Worm (Caenorhabditis elegans): ENCODE data around the gene M106.8.

Gene M106.8

ce11 chrII:10840067-10840466 is 3.4 kb downstream of the M106.8 start:
- no peak for TF ChIP-seq nhr-11 (tag; optimal IDR thresholded peaks at IDR 0.05)
- peak; percentile 36 for TF ChIP-seq unc-42 (tag; optimal IDR thresholded peaks at IDR 0.05)
- peak; percentile 77 for TF ChIP-seq dve-1 (tag; optimal IDR thresholded peaks at IDR 0.05)
- TF ChIP-seq C08G9.2 (tag; optimal IDR thresholded peaks at IDR 0.05) = peak; percentile 73
- TF ChIP-seq C38D4.7 (GFP tag; optimal IDR thresholded peaks at IDR 0.05) = peak; percentile 83
- peak; percentile 77 for TF ChIP-seq odd-2 (tag; optimal IDR thresholded peaks at IDR 0.05)
- TF ChIP-seq ceh-19 (GFP tag; optimal IDR thresholded peaks at IDR 0.05) = peak; percentile 92
- peak; percentile 91 for TF ChIP-seq che-1 (tag; optimal IDR thresholded peaks at IDR 0.05)
- peak; percentile 58 for TF ChIP-seq rnt-1 (tag; optimal IDR thresholded peaks at IDR 0.05)
- peak; percentile 77 for TF ChIP-seq ahr-1 (tag; optimal IDR thresholded peaks at IDR 0.05)
- no peak for TF ChIP-seq pax-1 (tag; optimal IDR thresholded peaks at IDR 0.05)
- TF ChIP-seq ceh-14 (tag; optimal IDR thresholded peaks at IDR 0.05) = peak; percentile 58
- TF ChIP-seq syd-9 (tag; optimal IDR thresholded peaks at IDR 0.05) = peak; percentile 87
- peak; percentile 75 for TF ChIP-seq ref-2 (tag; optimal IDR thresholded peaks at IDR 0.05)
- peak; percentile 91 for TF ChIP-seq ztf-16 (tag; optimal IDR thresholded peaks at IDR 0.05)
- TF ChIP-seq unc-86 (tag; optimal IDR thresholded peaks at IDR 0.05) = peak; percentile 91
- TF ChIP-seq unc-3 (GFP tag; conservative IDR thresholded peaks at IDR 0.05) = peak; percentile 77
- TF ChIP-seq unc-3 (tag; optimal IDR thresholded peaks at IDR 0.05) = peak; percentile 84
- peak; percentile 82 for TF ChIP-seq sox-2 (GFP tag; IDR thresholded peaks at IDR 0.05)
- TF ChIP-seq Y22D7AL.16 (tag; optimal IDR thresholded peaks at IDR 0.05) = peak; percentile 81
- TF ChIP-seq sox-4 (tag; optimal IDR thresholded peaks at IDR 0.05) = peak; percentile 88
- peak; percentile 69 for TF ChIP-seq hlh-8 (tag; optimal IDR thresholded peaks at IDR 0.05)
- TF ChIP-seq elt-2 (tag; optimal IDR thresholded peaks at IDR 0.05) = peak; percentile 94
- peak; percentile 73 for TF ChIP-seq fax-1 (tag; optimal IDR thresholded peaks at IDR 0.05)
- peak; percentile 86 for TF ChIP-seq T23F11.4 (GFP tag; optimal IDR thresholded peaks at IDR 0.05)
- TF ChIP-seq madf-2 (tag; optimal IDR thresholded peaks at IDR 0.05) = peak; percentile 83
- TF ChIP-seq ceh-31 (tag; optimal IDR thresholded peaks at IDR 0.05) = peak; percentile 69
- TF ChIP-seq hlh-13 (GFP tag; optimal IDR thresholded peaks at IDR 0.05) = peak; percentile 89
- TF ChIP-seq fkh-6 (tag; optimal IDR thresholded peaks at IDR 0.05) = peak; percentile 84
- TF ChIP-seq pha-4 (tag; optimal IDR thresholded peaks at IDR 0.05) = no peak
- peak; percentile 83 for TF ChIP-seq K02D7.2 (tag; optimal IDR thresholded peaks at IDR 0.05)
- TF ChIP-seq fkh-10 (GFP tag; optimal IDR thresholded peaks at IDR 0.05) = no peak
- peak; percentile 76 for TF ChIP-seq ceh-2 (tag; optimal IDR thresholded peaks at IDR 0.05)
- peak; percentile 74 for TF ChIP-seq nfya-1 (tag; optimal IDR thresholded peaks at IDR 0.05)
- TF ChIP-seq sdc-2 (tag; optimal IDR thresholded peaks at IDR 0.05) = peak; percentile 82
- TF ChIP-seq ceh-18 (tag; optimal IDR thresholded peaks at IDR 0.05) = peak; percentile 85
- TF ChIP-seq ceh-22 (tag; optimal IDR thresholded peaks at IDR 0.05) = peak; percentile 35
- TF ChIP-seq pag-3 (tag; optimal IDR thresholded peaks at IDR 0.05; ENCODE audit: borderline replicate concordance) = peak; percentile 5
- peak; percentile 67; the same call in 1 of the 2 replicates for TF ChIP-seq ceh-45 (GFP tag; IDR thresholded peaks at IDR 0.05)
- TF ChIP-seq unc-55 (GFP tag; optimal IDR thresholded peaks at IDR 0.05) = no peak
- peak; percentile 16 for TF ChIP-seq ceh-30 (tag; optimal IDR thresholded peaks at IDR 0.05)
- TF ChIP-seq dmd-4 (tag; optimal IDR thresholded peaks at IDR 0.05; ENCODE audit: borderline replicate concordance) = peak; percentile 59
- TF ChIP-seq tbx-2 (tag; optimal IDR thresholded peaks at IDR 0.05) = peak; percentile 93
- peak; percentile 55 for TF ChIP-seq mec-3 (tag; optimal IDR thresholded peaks at IDR 0.05; ENCODE audit: borderline replicate concordance)
- TF ChIP-seq pros-1 (tag; optimal IDR thresholded peaks at IDR 0.05) = peak; percentile 35
- peak; percentile 79 for TF ChIP-seq hlh-30 (tag; optimal IDR thresholded peaks at IDR 0.05; ENCODE audit: insufficient read depth)
- peak; percentile 54 for TF ChIP-seq F13H6.1 (tag; optimal IDR thresholded peaks at IDR 0.05)
- TF ChIP-seq lim-6 (tag; optimal IDR thresholded peaks at IDR 0.05) = peak; percentile 70
- peak; percentile 68 for TF ChIP-seq tbx-7 (tag; optimal IDR thresholded peaks at IDR 0.05)
- peak; percentile 86 for TF ChIP-seq lin-11 (tag; optimal IDR thresholded peaks at IDR 0.05)
- TF ChIP-seq gmeb-2 (tag; optimal IDR thresholded peaks at IDR 0.05) = peak; percentile 88
- TF ChIP-seq elt-4 (tag; optimal IDR thresholded peaks at IDR 0.05) = peak; percentile 5
- peak; percentile 87 for TF ChIP-seq nhr-232 (tag; optimal IDR thresholded peaks at IDR 0.05)

Data from whole organism, late embryonic.